Worm (Caenorhabditis elegans) whole organism, L4 larva: Measurements from ENCODE around the gene srbc-71.

Experiments used
- ama-1 ChIP-seq: fragments of 150-350 bp; optimal IDR thresholded peaks from 2 replicates; lab custom pipeline; 2014; ENCODE audit warnings: inconsistent platforms, mixed read lengths
- arid-1 ChIP-seq: fragments of 200-800 bp; sonication (Bioruptor generic); conservative IDR thresholded peaks from 2 replicates; pipeline ENCODE4 v1.3.6; 2022; ENCODE audit warnings: missing genetic modification reagents, missing genetic modification characterization, missing compliant biosample characterization
- ceh-20 ChIP-seq: fragments of 200-800 bp; sonication (Bioruptor generic); IDR thresholded peaks from 2 replicates; pipeline ENCODE4 v1.3.6; 2022; ENCODE audit warnings: missing genetic modification reagents, missing genetic modification characterization, missing compliant biosample characterization
- fkh-10 ChIP-seq: fragments of 150-350 bp; optimal IDR thresholded peaks from 2 replicates; lab custom pipeline; 2014; ENCODE audit warnings: missing biosample characterization, missing genetic modification reagents, missing genetic modification characterization
- lin-13 ChIP-seq: fragments of 150-350 bp; optimal IDR thresholded peaks from 2 replicates; lab custom pipeline; 2014; ENCODE audit warnings: missing biosample characterization, missing genetic modification reagents, missing genetic modification characterization
- mdt-29 ChIP-seq: fragments of 200-800 bp; sonication (Bioruptor generic); IDR thresholded peaks from 2 replicates; pipeline ENCODE4 v1.3.6; 2022; ENCODE audit warnings: missing genetic modification reagents, missing genetic modification characterization, missing compliant biosample characterization
- mxl-3 ChIP-seq: fragments of 200-800 bp; sonication (Bioruptor generic); optimal IDR thresholded peaks from 2 replicates; lab custom pipeline; 2018; ENCODE audit warnings: mild to moderate bottlenecking, missing genetic modification characterization, missing compliant biosample characterization
- nhr-6 ChIP-seq: fragments of 150-350 bp; optimal IDR thresholded peaks from 2 replicates; lab custom pipeline; 2014; ENCODE audit warnings: missing biosample characterization, missing genetic modification characterization
- nhr-76 ChIP-seq: fragments of 150-350 bp; optimal IDR thresholded peaks from 2 replicates; lab custom pipeline; 2014; ENCODE audit warnings: missing biosample characterization, missing genetic modification characterization
- nhr-77 ChIP-seq: fragments of 150-350 bp; optimal IDR thresholded peaks from 2 replicates; lab custom pipeline; 2014; ENCODE audit warnings: missing biosample characterization, missing genetic modification characterization
- pha-4 ChIP-seq, 2 experiments: fragments of 150-350 bp in 1 of 2; fragments of 200-800 bp in 1 of 2; sonication (Bioruptor generic) in 1 of 2; IDR thresholded peaks in 1 of 2; optimal IDR thresholded peaks in 1 of 2; 2 replicates each; pipeline versions ENCODE4 v1.3.6 to Lab custom; 2014 to 2022; ENCODE audit warnings: missing genetic modification characterization in 2 of 2, missing genetic modification reagents in 2 of 2, missing biosample characterization in 1 of 2, missing compliant biosample characterization in 1 of 2
- unc-39 ChIP-seq: sonication (generic microtip); optimal IDR thresholded peaks from 2 replicates; lab custom pipeline; 2017; ENCODE audit warnings: missing biosample characterization, missing genetic modification characterization
- ztf-11 ChIP-seq: fragments of 150-350 bp; optimal IDR thresholded peaks from 2 replicates; lab custom pipeline; 2014; ENCODE audit warnings: missing biosample characterization, missing genetic modification characterization

- TF ChIP-seq fkh-10 (GFP tag; lab: Kevin White, UChicago) (no peak), pha-4 (GFP tag; IDR thresholded peaks at IDR 0.05; lab: Robert Waterston, UW) (no peak), pha-4 (tag; optimal IDR thresholded peaks at IDR 0.05; lab: Kevin White, UChicago) (no peak), nhr-6 (tag; lab: Kevin White, UChicago) (no peak), arid-1 (GFP tag; lab: Robert Waterston, UW) (no peak), lin-13 (GFP tag; lab: Kevin White, UChicago) (no peak), nhr-77 (tag; lab: Kevin White, UChicago) (no peak), ceh-20 (GFP tag; lab: Robert Waterston, UW) (no peak), mdt-29 (GFP tag; lab: Robert Waterston, UW) (no peak), ztf-11 (tag; lab: Kevin White, UChicago) (no peak), nhr-76 (tag; lab: Kevin White, UChicago) (no peak), unc-39 (tag; lab: Kevin White, UChicago) (no peak), ama-1 (lab: Kevin White, UChicago) (no peak), mxl-3 (GFP tag; lab: Kevin White, UChicago) (no peak)
Observed at ce11 chrIV:4176088-4176487, 49.7 kb downstream of the srbc-71 start, which contains the start of gene dnj-15.
